Worm (Caenorhabditis elegans): ENCODE measurements around the gene gly-10.

DNA sequence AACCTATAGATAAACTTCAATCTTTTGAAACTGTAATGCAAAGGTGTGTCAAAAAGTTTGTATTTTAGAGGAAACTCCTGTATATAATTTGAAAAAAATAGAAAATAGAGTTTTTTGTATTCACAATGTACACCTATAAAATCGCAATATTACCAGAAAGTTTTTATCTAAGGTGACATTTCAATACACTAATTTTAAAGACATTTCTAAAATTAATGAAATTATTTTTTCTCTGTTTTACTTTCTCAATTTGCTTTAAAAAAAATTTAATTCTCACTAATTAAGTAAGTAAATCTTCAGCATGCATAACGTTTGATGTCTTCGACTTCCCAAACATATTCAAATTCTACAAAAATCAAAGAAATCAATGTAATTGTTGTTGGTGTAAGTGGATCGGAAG is 48.7 kb downstream of the gly-10 start, which contains the start of gene rga-5:
- TF ChIP-seq cog-1 (tag; optimal IDR thresholded peaks at IDR 0.05) (no peak), flt-1 (GFP tag; IDR thresholded peaks at IDR 0.05) (no peak), med-1 (GFP tag; optimal IDR thresholded peaks at IDR 0.05; ENCODE audit: insufficient read depth) (no peak), ztf-23 (GFP tag; IDR thresholded peaks at IDR 0.05) (no peak), T22C8.4 (GFP tag; IDR thresholded peaks at IDR 0.05) (no peak), tab-1 (GFP tag; IDR thresholded peaks at IDR 0.05) (no peak), klf-2 (GFP tag; conservative IDR thresholded peaks at IDR 0.05) (no peak), ref-1 (GFP tag; conservative IDR thresholded peaks at IDR 0.05) (no peak)
